Fruit fly (Drosophila melanogaster): ENCODE measurements around the gene GC1.

DNA sequence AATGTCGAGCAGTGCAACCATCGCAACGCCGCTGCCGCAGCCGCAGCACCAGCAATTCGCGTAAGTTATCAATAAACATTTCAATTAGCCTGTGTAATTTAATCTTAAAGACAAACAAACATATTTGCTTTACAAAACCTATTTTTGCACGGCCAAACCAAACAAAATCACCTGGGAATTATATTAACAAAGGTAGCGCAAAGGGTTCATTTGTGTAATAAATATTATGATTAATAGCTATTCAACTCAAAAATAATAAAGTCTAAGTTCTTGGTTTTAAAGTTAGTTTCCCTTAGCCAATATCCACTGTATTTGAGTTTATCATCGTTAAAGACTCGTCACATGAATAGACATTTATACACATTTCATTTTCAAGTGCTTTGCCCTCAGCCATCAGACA lies 1.7 kb downstream of the GC1 start:
- TF ChIP-seq ttk (optimal IDR thresholded peaks at IDR 0.05) (no peak), psq (optimal IDR thresholded peaks at IDR 0.05) (no peak), insv (optimal IDR thresholded peaks at IDR 0.05) (no peak), Sin3A (optimal IDR thresholded peaks at IDR 0.05) (no peak)
